Fruit fly (Drosophila melanogaster): ENCODE measurements around the gene glec.

The glec gene

DNA sequence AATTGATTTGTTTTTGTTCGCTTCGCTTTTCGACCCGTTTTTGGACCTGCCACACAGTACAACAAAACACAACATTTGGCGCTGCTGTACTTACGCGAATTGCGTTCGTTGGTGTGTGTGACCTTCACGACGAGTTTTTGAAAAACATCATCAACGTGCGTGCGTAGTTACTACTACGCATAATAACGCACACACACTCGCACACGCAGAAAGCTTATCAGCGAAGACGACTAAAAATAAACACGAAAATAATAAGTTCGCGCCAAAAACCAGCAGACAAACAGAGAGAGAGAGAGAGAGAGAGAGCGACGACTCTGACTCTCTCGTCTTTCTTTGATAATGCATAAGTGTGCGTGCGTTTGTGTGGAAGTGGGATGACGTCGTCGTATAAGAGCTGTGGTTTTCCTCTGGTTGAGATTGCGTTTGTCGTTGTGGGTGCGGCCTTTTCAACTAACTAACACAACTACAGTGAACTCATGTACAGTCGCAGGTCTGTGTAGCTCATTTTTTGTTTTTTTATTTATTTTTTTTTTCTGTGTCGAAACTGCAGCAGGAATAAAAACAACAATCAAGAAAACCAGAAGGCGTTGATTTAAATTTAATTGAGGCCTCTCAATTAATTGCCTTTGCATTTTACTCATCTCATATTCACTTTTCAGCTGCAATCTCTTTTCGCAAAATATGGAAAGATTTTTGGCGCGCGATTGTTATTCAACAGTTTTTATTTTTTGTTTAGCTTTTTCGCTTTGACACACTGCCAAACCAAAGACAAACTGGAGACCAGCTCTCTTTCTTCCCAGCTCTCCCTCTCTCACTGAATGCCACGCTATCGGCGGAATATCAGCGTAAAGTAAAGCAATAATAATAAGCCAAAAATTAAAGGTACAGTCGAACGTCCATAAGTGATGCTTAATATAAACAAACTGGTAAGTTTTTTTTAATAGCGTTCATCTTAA, 2.2 kb downstream of the glec start (continued):
- TF ChIP-seq hkb (optimal IDR thresholded peaks at IDR 0.05): no peak
- no peak for TF ChIP-seq hkb (GFP tag; IDR thresholded peaks at IDR 0.05)
- TF ChIP-seq hth (optimal IDR thresholded peaks at IDR 0.05): no peak
- TF ChIP-seq YL-1 (GFP tag; optimal IDR thresholded peaks at IDR 0.05): no peak
- no peak for TF ChIP-seq slp2 (GFP tag; optimal IDR thresholded peaks at IDR 0.05)
- TF ChIP-seq CG15601 (tag; optimal IDR thresholded peaks at IDR 0.05): peak; percentile 58
- TF ChIP-seq CG31365 (tag; optimal IDR thresholded peaks at IDR 0.05): no peak
- TF ChIP-seq CG9609 (GFP tag; optimal IDR thresholded peaks at IDR 0.05): no peak
- peak; percentile 88 for TF ChIP-seq abd-A (tag; optimal IDR thresholded peaks at IDR 0.05)
- peak; percentile 28 for TF ChIP-seq BtbVII (GFP tag; optimal IDR thresholded peaks at IDR 0.05)
- TF ChIP-seq CG13296 (GFP tag; optimal IDR thresholded peaks at IDR 0.05): peak; percentile 15
- no peak for TF ChIP-seq Doc2 (GFP tag; IDR thresholded peaks at IDR 0.05)
- TF ChIP-seq Jarid2 (GFP tag; optimal IDR thresholded peaks at IDR 0.05): no peak
- TF ChIP-seq Mes4 (GFP tag; optimal IDR thresholded peaks at IDR 0.05): no peak
- TF ChIP-seq CG6254 (GFP tag; optimal IDR thresholded peaks at IDR 0.05): no peak
- no peak for TF ChIP-seq Spps (tag; optimal IDR thresholded peaks at IDR 0.05)
- no peak for TF ChIP-seq CG6791 (GFP tag; IDR thresholded peaks at IDR 0.05; ENCODE audit: partially characterized antibody)
- 0 out of 2 replicates have a peak, but pooled peaks have one; percentile 30 for TF ChIP-seq Awh (GFP tag; IDR thresholded peaks at IDR 0.05)
- TF ChIP-seq gem (tag; optimal IDR thresholded peaks at IDR 0.05): peak; percentile 7
- TF ChIP-seq Pdp1 (GFP tag; optimal IDR thresholded peaks at IDR 0.05): peak in 1 of 2 experiments; percentile 89
- TF ChIP-seq h (optimal IDR thresholded peaks at IDR 0.05): no peak
- no peak for TF ChIP-seq CG2875 (GFP tag; optimal IDR thresholded peaks at IDR 0.05)
- no peak for TF ChIP-seq CG12942 (GFP tag; optimal IDR thresholded peaks at IDR 0.05)
- TF ChIP-seq vfl (GFP tag; optimal IDR thresholded peaks at IDR 0.05): no peak
- peak; percentile 22; the same call in 1 of the 2 replicates for TF ChIP-seq CG9932 (GFP tag; IDR thresholded peaks at IDR 0.05)
- TF ChIP-seq BEAF-32 (GFP tag; optimal IDR thresholded peaks at IDR 0.05): no peak
- peak; percentile 63 for TF ChIP-seq Dp (GFP tag; optimal IDR thresholded peaks at IDR 0.05)
- no peak for TF ChIP-seq bowl (GFP tag; IDR thresholded peaks at IDR 0.05)
- TF ChIP-seq Dad (GFP tag; optimal IDR thresholded peaks at IDR 0.05): no peak
- peak; percentile 0 for TF ChIP-seq CG1603 (tag; optimal IDR thresholded peaks at IDR 0.05)
- TF ChIP-seq CG32767 (GFP tag; IDR thresholded peaks at IDR 0.05): no peak
- no peak for TF ChIP-seq CG6689 (GFP tag; IDR thresholded peaks at IDR 0.05)
- peak; percentile 66 for TF ChIP-seq CG7987 (GFP tag; optimal IDR thresholded peaks at IDR 0.05)
- TF ChIP-seq gro (GFP tag; optimal IDR thresholded peaks at IDR 0.05): peak; percentile 68
- no peak for TF ChIP-seq Oaz (GFP tag; IDR thresholded peaks at IDR 0.05)
- TF ChIP-seq tgo (GFP tag; IDR thresholded peaks at IDR 0.05): no peak
- peak; percentile 47 for TF ChIP-seq CHES-1-like (GFP tag; optimal IDR thresholded peaks at IDR 0.05)
- TF ChIP-seq usp (GFP tag; optimal IDR thresholded peaks at IDR 0.05): no peak
- TF ChIP-seq CG10543 (GFP tag; optimal IDR thresholded peaks at IDR 0.05): peak; percentile 78
- TF ChIP-seq ewg (GFP tag; optimal IDR thresholded peaks at IDR 0.05): peak; percentile 32
- TF ChIP-seq Antp (GFP tag; optimal IDR thresholded peaks at IDR 0.05): no peak
- TF ChIP-seq zfh2 (GFP tag; optimal IDR thresholded peaks at IDR 0.05): peak; percentile 32
- TF ChIP-seq ems (GFP tag; optimal IDR thresholded peaks at IDR 0.05): no peak
- TF ChIP-seq trh (GFP tag; optimal IDR thresholded peaks at IDR 0.05): no peak
- no peak for TF ChIP-seq da (GFP tag; optimal IDR thresholded peaks at IDR 0.05)
- TF ChIP-seq CG11247 (GFP tag; IDR thresholded peaks at IDR 0.05): no peak
- TF ChIP-seq MBD-R2 (GFP tag; IDR thresholded peaks at IDR 0.05): no peak
- TF ChIP-seq CG7745 (tag; optimal IDR thresholded peaks at IDR 0.05): peak; percentile 9
- TF ChIP-seq CG16813 (GFP tag; IDR thresholded peaks at IDR 0.05; ENCODE audit: partially characterized antibody): no peak
- peak; percentile 74 for TF ChIP-seq sens (GFP tag)
